Fruit fly (Drosophila melanogaster): ENCODE measurements around the gene CG32625.

Gene CG32625

DNA sequence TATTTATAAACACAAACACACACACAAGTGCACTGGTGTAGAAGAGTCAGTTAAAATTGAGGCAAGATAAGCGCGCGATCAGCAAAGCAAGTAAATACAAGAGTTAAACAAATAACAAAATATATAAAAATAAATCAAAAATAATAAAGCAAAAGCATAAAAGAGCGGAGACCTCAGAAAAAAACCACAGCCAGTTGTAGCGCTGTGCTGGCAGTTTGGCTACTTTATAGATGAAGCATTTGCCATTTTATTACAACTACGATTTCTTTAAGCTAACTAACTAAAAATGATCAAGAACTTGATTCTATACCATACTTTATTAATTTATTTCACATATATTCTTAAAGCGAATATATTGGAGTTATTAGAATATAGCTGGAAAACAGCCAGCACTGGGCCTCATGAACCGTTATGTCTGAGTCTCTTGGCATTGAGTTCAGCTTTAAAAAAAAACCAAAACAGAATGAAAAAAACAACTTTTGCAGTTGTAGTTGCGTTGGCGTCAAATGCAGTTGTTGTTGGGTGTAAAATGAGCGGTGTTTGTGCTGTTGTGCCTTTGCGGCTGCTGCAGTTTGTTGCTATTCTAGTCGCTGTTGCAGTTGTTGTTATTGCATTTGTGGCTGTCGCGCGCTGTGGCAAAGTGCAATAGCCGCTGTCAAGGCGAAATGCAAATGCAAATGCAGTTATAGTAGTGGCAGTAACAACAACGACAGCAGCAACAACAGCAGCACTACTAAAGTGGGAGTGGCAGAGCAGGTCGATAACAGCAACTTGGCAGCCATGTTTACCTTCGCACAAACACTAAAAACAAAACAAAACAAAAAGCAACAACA is 8.8 kb downstream of the CG32625 start (continued):
- TF ChIP-seq salr (GFP tag; optimal IDR thresholded peaks at IDR 0.05) (peak in 1 of 2 experiments; percentile 66), CG6808 (GFP tag; optimal IDR thresholded peaks at IDR 0.05) (no peak), CG1621 (tag; optimal IDR thresholded peaks at IDR 0.05) (no peak), CG8319 (GFP tag; optimal IDR thresholded peaks at IDR 0.05) (peak; percentile 18), Sox15 (GFP tag; optimal IDR thresholded peaks at IDR 0.05) (no peak), svp (GFP tag) (peak; percentile 52), Ets21C (GFP tag; optimal IDR thresholded peaks at IDR 0.05) (no peak), OdsH (GFP tag; optimal IDR thresholded peaks at IDR 0.05) (peak; percentile 46), CG3919 (GFP tag; optimal IDR thresholded peaks at IDR 0.05) (no peak), CG6276 (GFP tag; optimal IDR thresholded peaks at IDR 0.05) (peak; percentile 72), CG10631 (GFP tag; optimal IDR thresholded peaks at IDR 0.05) (peak; percentile 16), CG6163 (GFP tag; IDR thresholded peaks at IDR 0.05) (peak; percentile 67; the same call in 2 of the 3 replicates), CG32006 (GFP tag; optimal IDR thresholded peaks at IDR 0.05) (peak; percentile 80), Met (GFP tag; optimal IDR thresholded peaks at IDR 0.05) (no peak), fkh (GFP tag; optimal IDR thresholded peaks at IDR 0.05) (no peak), Sox14 (GFP tag; optimal IDR thresholded peaks at IDR 0.05) (peak; percentile 11), CG34406 (GFP tag; optimal IDR thresholded peaks at IDR 0.05) (peak; percentile 3), acj6 (GFP tag; optimal IDR thresholded peaks at IDR 0.05) (peak; percentile 39), cyc (GFP tag; optimal IDR thresholded peaks at IDR 0.05) (no peak), Eip78C (GFP tag) (peak; percentile 84), lz (GFP tag; optimal IDR thresholded peaks at IDR 0.05) (peak; percentile 13), Sox102F (GFP tag; optimal IDR thresholded peaks at IDR 0.05) (no peak)

DNA sequence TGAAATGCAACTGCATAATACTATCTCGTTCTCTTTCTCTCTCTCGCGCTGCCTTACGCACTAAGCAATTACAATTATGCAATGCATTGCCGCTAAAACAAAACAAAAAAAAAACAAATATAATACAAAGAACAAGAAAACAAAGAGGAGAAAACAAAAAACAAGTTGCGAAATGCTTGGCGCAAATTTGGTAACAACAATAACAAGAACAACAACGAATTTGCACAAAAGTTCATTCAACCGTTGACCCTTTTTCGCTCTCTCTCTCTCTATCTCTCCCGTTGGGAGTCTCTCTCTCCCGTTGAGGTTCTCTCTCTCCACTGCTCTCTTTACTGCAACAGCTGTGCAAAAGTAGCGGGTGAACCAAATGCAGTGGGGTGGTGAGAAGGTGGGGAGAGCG is 9.6 kb downstream of the CG32625 start:
- TF ChIP-seq CG8119 (GFP tag; IDR thresholded peaks at IDR 0.05) (peak; percentile 41; the same call in 1 of the 3 replicates), Lpt (GFP tag; optimal IDR thresholded peaks at IDR 0.05) (peak; percentile 54), svp (GFP tag) (peak; percentile 66), CG15336 (GFP tag; IDR thresholded peaks at IDR 0.05) (peak; percentile 67), CG6163 (GFP tag; IDR thresholded peaks at IDR 0.05) (0 out of 3 replicates have a peak, but pooled peaks have one; percentile 6), vri (GFP tag; optimal IDR thresholded peaks at IDR 0.05) (peak; percentile 92), eg (GFP tag; IDR thresholded peaks at IDR 0.05) (peak; percentile 66; the same call in 2 of the 3 replicates), CG7368 (GFP tag; optimal IDR thresholded peaks at IDR 0.05) (no peak), Eip93F (GFP tag; optimal IDR thresholded peaks at IDR 0.05) (peak; percentile 28), Eip78C (GFP tag) (peak; percentile 77), CG6792 (GFP tag; optimal IDR thresholded peaks at IDR 0.05) (no peak), Gug (GFP tag; IDR thresholded peaks at IDR 0.05) (no peak), Sox102F (GFP tag; optimal IDR thresholded peaks at IDR 0.05) (peak; percentile 24), Sox14 (GFP tag; optimal IDR thresholded peaks at IDR 0.05) (peak; percentile 29), Eip75B (GFP tag; optimal IDR thresholded peaks at IDR 0.05) (peak; percentile 2), CG6854 (GFP tag; optimal IDR thresholded peaks at IDR 0.05) (peak; percentile 46)

DNA sequence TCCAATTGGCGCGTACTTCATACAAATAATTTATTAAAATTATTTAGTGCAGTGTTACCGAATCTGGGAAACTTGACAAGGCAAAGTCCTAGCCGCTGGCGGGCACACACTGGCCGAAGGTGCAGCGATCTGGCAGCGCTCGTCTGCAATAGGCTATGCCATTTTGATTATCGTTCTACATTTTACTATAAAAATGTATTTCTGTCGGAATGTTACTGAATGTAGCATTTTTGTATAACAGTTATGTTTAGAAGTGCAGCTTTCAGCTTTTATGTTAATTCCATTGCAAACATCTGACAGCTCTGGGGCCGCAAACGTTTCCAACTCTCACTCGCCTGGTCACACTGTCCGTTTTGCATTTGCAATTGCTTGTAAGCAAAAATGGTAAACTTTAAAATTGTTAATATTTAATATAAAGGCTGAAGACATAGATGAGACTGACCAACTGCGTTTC is 12.0 kb downstream of the CG32625 start, which contains the start of gene Grip91:
Gene Grip91 (minus strand): TSS at position 85 of the 454 bp plus-strand sequence.
- TF ChIP-seq fkh (GFP tag; optimal IDR thresholded peaks at IDR 0.05) = no peak
- peak; percentile 6 for TF ChIP-seq topi (GFP tag; optimal IDR thresholded peaks at IDR 0.05)
- TF ChIP-seq ss (GFP tag; optimal IDR thresholded peaks at IDR 0.05) = peak in 1 of 2 experiments; percentile 4
- TF ChIP-seq Eip78C (GFP tag) = peak; percentile 60
- peak; percentile 51 for TF ChIP-seq svp (GFP tag)
- peak; percentile 35 for TF ChIP-seq Sox14 (GFP tag; optimal IDR thresholded peaks at IDR 0.05)
- TF ChIP-seq Blimp-1 (GFP tag; optimal IDR thresholded peaks at IDR 0.05) = no peak
- peak; percentile 2 for TF ChIP-seq CG31627 (GFP tag; optimal IDR thresholded peaks at IDR 0.05)
- no peak for TF ChIP-seq Lpt (GFP tag; optimal IDR thresholded peaks at IDR 0.05)
- TF ChIP-seq CG1621 (tag; optimal IDR thresholded peaks at IDR 0.05) = no peak
- TF ChIP-seq Gug (GFP tag; IDR thresholded peaks at IDR 0.05) = no peak
- TF ChIP-seq dac (GFP tag; optimal IDR thresholded peaks at IDR 0.05) = no peak
- TF ChIP-seq achi (GFP tag; optimal IDR thresholded peaks at IDR 0.05) = peak; percentile 51
